Worm (Caenorhabditis elegans) whole organism, L3 larva: ENCODE results near the gene jtr-1.

ENCODE experiments used
- ceh-82 ChIP-seq: fragments of 150-350 bp; optimal IDR thresholded peaks from 2 replicates; lab custom pipeline; 2014; ENCODE audit warnings: missing biosample characterization, missing genetic modification characterization
- ztf-11 ChIP-seq: fragments of 150-350 bp; optimal IDR thresholded peaks from 2 replicates; lab custom pipeline; 2014; ENCODE audit warnings: missing biosample characterization, missing genetic modification characterization

ce11 chrIV:1409941-1410340, 10.8 kb upstream of the jtr-1 start, which contains the start of gene rpc-11:
- TF ChIP-seq ceh-82 (tag; lab: Kevin White, UChicago) (no peak), ztf-11 (tag; lab: Kevin White, UChicago) (no peak)
